Fruit fly (Drosophila melanogaster) Kc167 (cell line): ENCODE results near the gene agt.

Experiments used
- Myc ChIP-seq: fragments of >200 bp; optimal IDR thresholded peaks from 2 replicates; lab custom pipeline; 2017; ENCODE audit warnings: missing external identifiers
- Sin3A ChIP-seq: fragments of >200 bp; optimal IDR thresholded peaks from 2 replicates; lab custom pipeline; 2018; ENCODE audit warnings: missing external identifiers
- h ChIP-seq: fragments of >200 bp; optimal IDR thresholded peaks from 3 replicates; lab custom pipeline; 2018; ENCODE audit warnings: missing external identifiers
- insv ChIP-seq: fragments of >200 bp; optimal IDR thresholded peaks from 3 replicates; lab custom pipeline; 2018; ENCODE audit warnings: missing external identifiers
- psq ChIP-seq: fragments of >200 bp; optimal IDR thresholded peaks from 2 replicates; lab custom pipeline; 2017; ENCODE audit warnings: missing external identifiers

DNA sequence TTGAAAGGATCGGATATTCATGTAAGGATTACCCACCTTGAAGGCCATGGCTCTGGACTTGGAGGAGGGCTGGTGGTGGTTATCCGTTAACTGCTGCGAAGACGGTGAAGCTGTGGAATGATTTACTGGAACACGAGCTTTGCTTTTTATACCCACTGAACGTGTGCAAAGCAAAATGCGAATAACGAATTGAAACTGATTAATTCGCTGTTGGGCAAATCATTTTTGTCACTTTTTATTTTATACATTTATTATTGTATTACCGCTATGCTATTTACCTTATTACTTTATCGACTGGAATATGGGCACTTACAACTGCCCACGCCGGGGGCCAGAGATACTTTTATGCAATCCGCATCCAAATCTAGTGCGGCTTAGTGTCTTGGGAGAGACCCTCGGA lies 30.2 kb upstream of the agt start, which contains the start of gene Ccp84Af:
- TF ChIP-seq insv (no peak), psq (lab: Kevin White, UChicago) (no peak), Myc (no peak), h (no peak), Sin3A (no peak)
